Worm (Caenorhabditis elegans): ENCODE data around the gene fbxa-55.

fbxa-55 gene

ce11 chrIII:895525-895924 lies 40.4 kb downstream of the fbxa-55 start, which contains the start of the genes ztf-18 and F23H11.2:
Gene ztf-18 (minus strand): TSS chrIII:895712.
Gene F23H11.2 (plus strand): TSS chrIII:895747.
- TF ChIP-seq nhr-12 (tag; optimal IDR thresholded peaks at IDR 0.05) = no peak
- peak; percentile 50 for TF ChIP-seq sem-4 (tag; optimal IDR thresholded peaks at IDR 0.05)
- no peak for TF ChIP-seq mab-5 (tag; optimal IDR thresholded peaks at IDR 0.05)
- no peak for TF ChIP-seq ZK546.5 (tag; optimal IDR thresholded peaks at IDR 0.05)
- TF ChIP-seq ztf-4 (tag; optimal IDR thresholded peaks at IDR 0.05) = no peak
- no peak for TF ChIP-seq nhr-25 (tag; optimal IDR thresholded peaks at IDR 0.05)

ce11 chrIII:891014-891413 lies 44.9 kb downstream of the fbxa-55 start, which contains the start of gene T24C4.10:
Gene T24C4.10 (minus strand): TSS chrIII:891243.
- TF ChIP-seq nhr-6 (tag; optimal IDR thresholded peaks at IDR 0.05) (no peak), R02D3.7 (tag; optimal IDR thresholded peaks at IDR 0.05) (no peak), fos-1 (tag; optimal IDR thresholded peaks at IDR 0.05) (peak; percentile 71)

- TF ChIP-seq unc-55 (GFP tag; optimal IDR thresholded peaks at IDR 0.05) = peak; percentile 11
- peak in 1 of 2 experiments; percentile 69 for TF ChIP-seq lsy-2 (tag; optimal IDR thresholded peaks at IDR 0.05)
- TF ChIP-seq unc-62 (GFP tag; optimal IDR thresholded peaks at IDR 0.05) = no peak
- peak; percentile 64 for TF ChIP-seq C34F6.9 (tag; optimal IDR thresholded peaks at IDR 0.05)
Measured at ce11 chrIII:888983-889549, 46.8 kb downstream of the fbxa-55 start.

DNA sequence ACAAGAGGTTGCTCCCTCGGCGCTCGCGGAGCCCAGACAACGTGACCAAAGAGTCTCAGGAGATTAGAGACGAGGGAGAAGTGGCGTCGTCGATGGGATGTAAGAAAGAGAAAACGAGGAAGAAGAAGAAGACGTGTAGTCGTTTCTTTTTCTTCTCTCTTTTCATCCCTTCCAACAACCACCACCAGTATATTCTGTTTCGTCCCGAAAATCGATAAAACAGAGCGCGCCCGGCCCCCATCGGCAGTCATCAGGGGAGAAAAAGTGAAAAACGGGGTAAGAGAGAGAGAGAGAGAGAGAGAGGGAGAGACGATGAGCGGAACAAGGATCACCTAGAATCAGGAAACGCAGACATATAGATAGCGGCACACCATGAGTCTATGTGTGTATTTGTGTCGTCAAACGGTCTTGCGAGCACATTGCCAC lies 48.0 kb downstream of the fbxa-55 start:
- TF ChIP-seq nhr-6 (tag; optimal IDR thresholded peaks at IDR 0.05) = peak; percentile 53
- TF ChIP-seq nhr-129 (tag; optimal IDR thresholded peaks at IDR 0.05) = peak; percentile 73
- no peak for TF ChIP-seq alr-1 (tag; optimal IDR thresholded peaks at IDR 0.05)
- peak; percentile 68 for TF ChIP-seq sem-4 (tag; optimal IDR thresholded peaks at IDR 0.05)
- TF ChIP-seq unc-55 (GFP tag; optimal IDR thresholded peaks at IDR 0.05) = peak; percentile 93
- peak; percentile 43 for TF ChIP-seq fos-1 (tag; optimal IDR thresholded peaks at IDR 0.05)
- peak; percentile 72 for TF ChIP-seq F13H6.1 (tag; optimal IDR thresholded peaks at IDR 0.05)
- TF ChIP-seq R02D3.7 (tag; optimal IDR thresholded peaks at IDR 0.05) = no peak
- peak; percentile 71 for TF ChIP-seq Y55F3AM.14 (GFP tag; optimal IDR thresholded peaks at IDR 0.05)
- TF ChIP-seq sma-9 (GFP tag; optimal IDR thresholded peaks at IDR 0.05) = peak; percentile 68
- no peak for TF ChIP-seq sma-9 (tag; optimal IDR thresholded peaks at IDR 0.05)
- peak; percentile 72 for TF ChIP-seq mab-5 (tag; optimal IDR thresholded peaks at IDR 0.05)
- TF ChIP-seq sma-3 (GFP tag; optimal IDR thresholded peaks at IDR 0.05) = peak; percentile 40
- TF ChIP-seq mdl-1 (tag; optimal IDR thresholded peaks at IDR 0.05) = peak; percentile 12 to 72
- no peak for TF ChIP-seq nhr-11 (tag; optimal IDR thresholded peaks at IDR 0.05)
- peak; percentile 73 for TF ChIP-seq lin-11 (tag; optimal IDR thresholded peaks at IDR 0.05)
- peak; percentile 79 for TF ChIP-seq C34F6.9 (tag; optimal IDR thresholded peaks at IDR 0.05)
- TF ChIP-seq unc-39 (tag; optimal IDR thresholded peaks at IDR 0.05) = no peak
- TF ChIP-seq nhr-21 (tag; optimal IDR thresholded peaks at IDR 0.05) = peak; percentile 26
- peak; percentile 55 for TF ChIP-seq lin-13 (GFP tag; optimal IDR thresholded peaks at IDR 0.05)
- TF ChIP-seq zag-1 (tag; optimal IDR thresholded peaks at IDR 0.05) = peak; percentile 28
- TF ChIP-seq nhr-237 (tag; optimal IDR thresholded peaks at IDR 0.05) = no peak
- peak; percentile 90 for TF ChIP-seq crh-2 (tag; optimal IDR thresholded peaks at IDR 0.05)
- TF ChIP-seq ztf-4 (tag; optimal IDR thresholded peaks at IDR 0.05) = peak; percentile 23
- peak; percentile 64 to 78 for TF ChIP-seq lsy-2 (tag; optimal IDR thresholded peaks at IDR 0.05)
- no peak for TF ChIP-seq elt-1 (tag; optimal IDR thresholded peaks at IDR 0.05)
- peak; percentile 53 for TF ChIP-seq gmeb-1 (tag; optimal IDR thresholded peaks at IDR 0.05)
- peak; percentile 80 for TF ChIP-seq blmp-1 (tag; optimal IDR thresholded peaks at IDR 0.05; ENCODE audit: insufficient read depth)

- TF ChIP-seq alr-1 (tag; optimal IDR thresholded peaks at IDR 0.05) = no peak
- no peak for TF ChIP-seq Y55F3AM.14 (GFP tag; optimal IDR thresholded peaks at IDR 0.05)
- peak; percentile 67 for TF ChIP-seq blmp-1 (tag; optimal IDR thresholded peaks at IDR 0.05; ENCODE audit: insufficient read depth)
- TF ChIP-seq nhr-25 (tag; optimal IDR thresholded peaks at IDR 0.05) = no peak
- TF ChIP-seq crh-2 (tag; optimal IDR thresholded peaks at IDR 0.05) = peak; percentile 8
- no peak for TF ChIP-seq ztf-1 (GFP tag; conservative IDR thresholded peaks at IDR 0.05)
Measured at ce11 chrIII:886726-887125, 49.2 kb downstream of the fbxa-55 start, which contains the start of gene zer-1. Gene zer-1 (minus strand): TSS chrIII:886793.
